Worm (Caenorhabditis elegans) whole organism, L1 larva: ENCODE data around the gene C10A4.9.

Experiments used
- dpl-1 ChIP-seq, 3 experiments: fragments of 150-350 bp in 2 of 3; sonication (generic microtip) in 1 of 3; optimal IDR thresholded peaks; 2 replicates each; lab custom pipeline; 2014 to 2017; ENCODE audit warnings: missing biosample characterization in 3 of 3, missing genetic modification characterization in 3 of 3, missing genetic modification reagents in 3 of 3
- fkh-10 ChIP-seq: sonication (generic microtip); optimal IDR thresholded peaks from 2 replicates; lab custom pipeline; 2017; ENCODE audit warnings: missing biosample characterization, missing genetic modification reagents, missing genetic modification characterization
- jun-1 ChIP-seq: fragments of 150-350 bp; optimal IDR thresholded peaks from 2 replicates; lab custom pipeline; 2014; ENCODE audit warnings: missing biosample characterization, missing genetic modification reagents, missing genetic modification characterization
- lin-15B ChIP-seq: fragments of 150-350 bp; sonication (generic microtip); optimal IDR thresholded peaks from 3 replicates; lab custom pipeline; 2014; ENCODE audit warnings: missing biosample characterization, missing genetic modification characterization
- lin-35 ChIP-seq, 2 experiments: fragments of 150-350 bp; optimal IDR thresholded peaks; 2 replicates each; lab custom pipeline; 2014; ENCODE audit warnings: missing biosample characterization in 2 of 2, missing genetic modification characterization in 2 of 2, missing genetic modification reagents in 2 of 2
- mdl-1 ChIP-seq, 2 experiments: fragments of 150-350 bp; optimal IDR thresholded peaks; 2 replicates each; lab custom pipeline; 2014 to 2017; ENCODE audit warnings: missing biosample characterization in 2 of 2, missing genetic modification characterization in 2 of 2, inconsistent platforms in 1 of 2
- nhr-76 ChIP-seq: sonication (generic microtip); optimal IDR thresholded peaks from 2 replicates; lab custom pipeline; 2017; ENCODE audit warnings: missing biosample characterization, missing genetic modification characterization
- rnt-1 ChIP-seq: sonication (generic microtip); optimal IDR thresholded peaks from 2 replicates; lab custom pipeline; 2016; ENCODE audit warnings: mild to moderate bottlenecking, missing genetic modification characterization, moderate library complexity, missing compliant biosample characterization
- snpc-4 ChIP-seq: fragments of 150-350 bp; optimal IDR thresholded peaks from 2 replicates; lab custom pipeline; 2014; ENCODE audit warnings: missing biosample characterization, missing genetic modification characterization
- zag-1 ChIP-seq: fragments of 150-350 bp; optimal IDR thresholded peaks from 2 replicates; lab custom pipeline; 2014; ENCODE audit warnings: missing biosample characterization, missing genetic modification characterization
- ztf-11 ChIP-seq, 2 experiments: sonication (generic microtip); optimal IDR thresholded peaks; 2 replicates each; lab custom pipeline; 2016 to 2017; ENCODE audit warnings: missing genetic modification characterization in 2 of 2, missing biosample characterization in 1 of 2, missing compliant biosample characterization in 1 of 2

- TF ChIP-seq lin-15B (tag; lab: Kevin White, UChicago) (no peak), mdl-1 (tag; optimal IDR thresholded peaks at IDR 0.05; lab: Kevin White, UChicago) (no peak), jun-1 (tag; lab: Kevin White, UChicago) (no peak), ztf-11 (tag; optimal IDR thresholded peaks at IDR 0.05; lab: Kevin White, UChicago) (no peak), rnt-1 (tag; lab: Kevin White, UChicago) (no peak), fkh-10 (GFP tag; lab: Kevin White, UChicago) (no peak), nhr-76 (tag; lab: Kevin White, UChicago) (no peak), dpl-1 (GFP tag; optimal IDR thresholded peaks at IDR 0.05; lab: Kevin White, UChicago) (no peak), zag-1 (tag; lab: Kevin White, UChicago) (no peak), lin-35 (GFP tag; optimal IDR thresholded peaks at IDR 0.05; lab: Kevin White, UChicago) (no peak), snpc-4 (no peak)
Measured at ce11 chrX:7469907-7470306, 49.2 kb downstream of the C10A4.9 start.
